Worm (Caenorhabditis elegans) whole organism, L1 larva: ENCODE measurements around the gene Y43F8B.14.

Experiments used
- ceh-8 ChIP-seq: fragments of 200-800 bp; sonication (Bioruptor generic); optimal IDR thresholded peaks from 2 replicates; lab custom pipeline; 2018; ENCODE audit warnings: mild to moderate bottlenecking, missing genetic modification characterization, moderate library complexity, missing compliant biosample characterization
- lin-39 ChIP-seq: fragments of 150-350 bp; optimal IDR thresholded peaks from 2 replicates; lab custom pipeline; 2014; ENCODE audit warnings: missing biosample characterization, missing genetic modification reagents, missing genetic modification characterization
- nhr-28 ChIP-seq: fragments of 150-350 bp; optimal IDR thresholded peaks from 2 replicates; lab custom pipeline; 2014; ENCODE audit warnings: missing biosample characterization, missing genetic modification characterization
- nhr-47 ChIP-seq: sonication (generic microtip); optimal IDR thresholded peaks from 2 replicates; lab custom pipeline; 2016; ENCODE audit warnings: mild to moderate bottlenecking, missing genetic modification characterization, moderate library complexity, missing compliant biosample characterization
- snpc-4 ChIP-seq: fragments of 150-350 bp; optimal IDR thresholded peaks from 2 replicates; lab custom pipeline; 2014; ENCODE audit warnings: missing biosample characterization, missing genetic modification characterization
- sup-37 ChIP-seq: fragments of 200-800 bp; sonication (Bioruptor generic); optimal IDR thresholded peaks from 2 replicates; lab custom pipeline; 2018; ENCODE audit warnings: mild to moderate bottlenecking, missing genetic modification characterization, missing compliant biosample characterization
- unc-62 ChIP-seq: fragments of 150-350 bp; optimal IDR thresholded peaks from 2 replicates; lab custom pipeline; 2014; ENCODE audit warnings: missing biosample characterization, missing genetic modification reagents, missing genetic modification characterization
- ztf-11 ChIP-seq, 2 experiments: sonication (generic microtip); optimal IDR thresholded peaks; 2 replicates each; lab custom pipeline; 2016 to 2017; ENCODE audit warnings: missing genetic modification characterization in 2 of 2, missing biosample characterization in 1 of 2, missing compliant biosample characterization in 1 of 2

- TF ChIP-seq ztf-11 (tag; optimal IDR thresholded peaks at IDR 0.05; lab: Kevin White, UChicago) (no peak), snpc-4 (tag; lab: Kevin White, UChicago) (no peak), ceh-8 (no peak), nhr-47 (no peak), nhr-28 (no peak), lin-39 (tag; lab: Kevin White, UChicago) (no peak), unc-62 (no peak), sup-37 (GFP tag; lab: Kevin White, UChicago) (no peak)
Measured at ce11 chrV:19497087-19497486, 41.3 kb upstream of the Y43F8B.14 start.
